Fruit fly (Drosophila melanogaster): ENCODE measurements around the gene jub.
A peak's percentile ranks its signal among the peaks of the same experiment; 100 is the strongest.

The jub gene

DNA sequence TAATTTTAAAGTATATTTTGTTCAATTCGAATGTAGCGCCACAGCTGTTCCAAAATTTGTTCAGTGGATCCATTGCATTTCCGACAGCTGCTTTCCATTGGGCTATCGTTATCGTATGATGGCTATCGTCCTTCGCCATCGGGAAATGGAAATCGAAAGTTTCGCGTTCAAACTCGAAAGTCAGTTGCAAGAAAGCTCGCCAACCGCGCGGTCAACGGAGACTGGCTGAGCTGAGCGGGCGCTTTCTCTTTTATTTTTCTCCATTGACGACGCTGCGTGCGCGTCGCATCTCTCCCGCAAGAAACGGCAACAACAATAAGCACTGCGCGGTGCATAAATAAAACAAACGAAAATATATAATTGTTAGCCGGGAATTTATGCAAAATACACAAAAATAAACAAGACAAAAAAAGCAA lies 46.6 kb downstream of the jub start, which contains the start of gene inaE (continued):
- peak; percentile 53; the same call in 1 of the 3 replicates for TF ChIP-seq vnd (GFP tag; IDR thresholded peaks at IDR 0.05; ENCODE audit: partially characterized antibody)
- peak; percentile 72 for TF ChIP-seq CG30020 (tag; optimal IDR thresholded peaks at IDR 0.05)
- no peak for TF ChIP-seq Ptx1 (GFP tag; IDR thresholded peaks at IDR 0.05)
- TF ChIP-seq ranshi (GFP tag; IDR thresholded peaks at IDR 0.05), result no peak; the same call in 1 of the 2 replicates
- no peak for TF ChIP-seq cas (GFP tag; IDR thresholded peaks at IDR 0.05)
- TF ChIP-seq onecut (GFP tag; IDR thresholded peaks at IDR 0.05), result peak; percentile 13; the same call in 1 of the 2 replicates
- TF ChIP-seq gcm (GFP tag; optimal IDR thresholded peaks at IDR 0.05), result no peak
- TF ChIP-seq amos (GFP tag; IDR thresholded peaks at IDR 0.05; ENCODE audit: partially characterized antibody), result peak; percentile 45; the same call in 1 of the 2 replicates
- peak; percentile 29; the same call in 1 of the 2 replicates for TF ChIP-seq MBD-R2 (GFP tag; IDR thresholded peaks at IDR 0.05)
- no peak for TF ChIP-seq Optix (GFP tag; IDR thresholded peaks at IDR 0.05)
- no peak for TF ChIP-seq CG10366 (GFP tag; IDR thresholded peaks at IDR 0.05)
- no peak for TF ChIP-seq MTF-1 (GFP tag; optimal IDR thresholded peaks at IDR 0.05; ENCODE audit: borderline replicate concordance)
- TF ChIP-seq lola (GFP tag; optimal IDR thresholded peaks at IDR 0.05), result peak in 1 of 3 experiments; percentile 79
- TF ChIP-seq Dad (GFP tag; optimal IDR thresholded peaks at IDR 0.05), result no peak
- no peak for TF ChIP-seq CG15696 (tag; optimal IDR thresholded peaks at IDR 0.05)
- TF ChIP-seq CG11696 (GFP tag; IDR thresholded peaks at IDR 0.05), result no peak
- TF ChIP-seq CG15601 (tag; optimal IDR thresholded peaks at IDR 0.05), result peak; percentile 21
- no peak for TF ChIP-seq H2.0 (GFP tag; IDR thresholded peaks at IDR 0.05)
- no peak for TF ChIP-seq C15 (GFP tag; IDR thresholded peaks at IDR 0.05)
- no peak for TF ChIP-seq danr (GFP tag; IDR thresholded peaks at IDR 0.05)
- TF ChIP-seq CG7987 (GFP tag; optimal IDR thresholded peaks at IDR 0.05), result peak; percentile 24
- no peak for TF ChIP-seq CG8765 (GFP tag; IDR thresholded peaks at IDR 0.05)
- TF ChIP-seq Rx (GFP tag; IDR thresholded peaks at IDR 0.05), result no peak
- no peak for TF ChIP-seq CG9727 (GFP tag; optimal IDR thresholded peaks at IDR 0.05)
- TF ChIP-seq CTCF (GFP tag; optimal IDR thresholded peaks at IDR 0.05), result peak; percentile 12
- no peak for TF ChIP-seq pb (GFP tag; optimal IDR thresholded peaks at IDR 0.05)
- TF ChIP-seq ro (GFP tag; IDR thresholded peaks at IDR 0.05), result no peak
- no peak for TF ChIP-seq CG8359 (GFP tag; optimal IDR thresholded peaks at IDR 0.05; ENCODE audit: borderline replicate concordance)
- peak; percentile 26 for TF ChIP-seq phol (tag; optimal IDR thresholded peaks at IDR 0.05)
- no peak for TF ChIP-seq gt (GFP tag; IDR thresholded peaks at IDR 0.05)
- no peak for TF ChIP-seq CG6272 (GFP tag; IDR thresholded peaks at IDR 0.05)
- TF ChIP-seq HLHmδ (GFP tag; optimal IDR thresholded peaks at IDR 0.05), result no peak
- 0 out of 3 replicates have a peak, but pooled peaks have one; percentile 37 for TF ChIP-seq zfh1 (GFP tag; IDR thresholded peaks at IDR 0.05)
- 0 out of 2 replicates have a peak, but pooled peaks have one; percentile 22 for TF ChIP-seq Rfx (GFP tag; IDR thresholded peaks at IDR 0.05)
- TF ChIP-seq row (GFP tag; IDR thresholded peaks at IDR 0.05), result peak; percentile 40; the same call in 1 of the 3 replicates
- TF ChIP-seq dmrt11E (tag; optimal IDR thresholded peaks at IDR 0.05), result no peak
- TF ChIP-seq Jarid2 (GFP tag; optimal IDR thresholded peaks at IDR 0.05), result peak; percentile 86
- TF ChIP-seq CG11398 (GFP tag; optimal IDR thresholded peaks at IDR 0.05), result no peak
- no peak for TF ChIP-seq croc (GFP tag; conservative IDR thresholded peaks at IDR 0.05)
- no peak for TF ChIP-seq pho (GFP tag; optimal IDR thresholded peaks at IDR 0.05)
- TF ChIP-seq bbx (GFP tag; IDR thresholded peaks at IDR 0.05; ENCODE audit: partially characterized antibody), result peak; percentile 73
- TF ChIP-seq ham (GFP tag; IDR thresholded peaks at IDR 0.05), result no peak
- peak; percentile 38 for TF ChIP-seq B-H2 (GFP tag; optimal IDR thresholded peaks at IDR 0.05)
- TF ChIP-seq NC2α (GFP tag; optimal IDR thresholded peaks at IDR 0.05), result no peak
- TF ChIP-seq CG12659 (GFP tag; optimal IDR thresholded peaks at IDR 0.05), result peak; percentile 46
- TF ChIP-seq luna (GFP tag; optimal IDR thresholded peaks at IDR 0.05), result no peak
- TF ChIP-seq Atf-2 (GFP tag; optimal IDR thresholded peaks at IDR 0.05), result no peak
- TF ChIP-seq Kr (GFP tag; optimal IDR thresholded peaks at IDR 0.05), result no peak
- TF ChIP-seq ERR (GFP tag; optimal IDR thresholded peaks at IDR 0.05), result no peak
- TF ChIP-seq Max (GFP tag; optimal IDR thresholded peaks at IDR 0.05), result no peak
- no peak for TF ChIP-seq abd-A (tag; optimal IDR thresholded peaks at IDR 0.05)

All from whole organism, embryonic.